Fruit fly (Drosophila melanogaster) whole organism, prepupa: ENCODE results near the gene CG9270.

Experiments
- CG31627 ChIP-seq: fragments of 200-800 bp; sonication (Bioruptor generic); optimal IDR thresholded peaks from 3 replicates; lab custom pipeline; 2016; ENCODE audit warnings: missing biosample characterization, missing genetic modification characterization
- Met ChIP-seq: fragments of 200-800 bp; sonication (Bioruptor generic); optimal IDR thresholded peaks from 3 replicates; lab custom pipeline; 2016; ENCODE audit warnings: missing biosample characterization, missing genetic modification characterization
- OdsH ChIP-seq: fragments of 200-800 bp; sonication (Bioruptor generic); optimal IDR thresholded peaks from 3 replicates; lab custom pipeline; 2016; ENCODE audit warnings: missing biosample characterization, missing genetic modification characterization
- acj6 ChIP-seq: fragments of 200-800 bp; sonication (Bioruptor generic); optimal IDR thresholded peaks from 3 replicates; lab custom pipeline; 2016; ENCODE audit warnings: missing biosample characterization, missing genetic modification characterization

- TF ChIP-seq Met (GFP tag; lab: Kevin White, UChicago) (no peak), acj6 (GFP tag; lab: Kevin White, UChicago) (no peak), OdsH (GFP tag; lab: Kevin White, UChicago) (no peak), CG31627 (GFP tag; lab: Kevin White, UChicago) (no peak)
Measured at dm6 chr2L:20957266-20957665, 23.4 kb upstream of the CG9270 start.
